Worm (Caenorhabditis elegans) whole organism, mixed stage, embryonic: ENCODE measurements around the gene T23F2.4.
A peak's percentile ranks its signal among the peaks of the same experiment; 100 is the strongest.

Experiments used
- M03D4.4 ChIP-seq: sonication (generic microtip); optimal IDR thresholded peaks from 2 replicates; lab custom pipeline; 2017; ENCODE audit warnings: mild to moderate bottlenecking, missing genetic modification characterization, missing compliant biosample characterization
- blmp-1 ChIP-seq: fragments of 150-350 bp; optimal IDR thresholded peaks from 2 replicates; lab custom pipeline; 2014; ENCODE audit warnings: missing biosample characterization, missing genetic modification characterization
- ceh-39 ChIP-seq: fragments of 150-350 bp; optimal IDR thresholded peaks from 2 replicates; lab custom pipeline; 2014; ENCODE audit warnings: missing biosample characterization, missing genetic modification characterization
- ceh-43 ChIP-seq: fragments of 200-800 bp; sonication (Bioruptor generic); optimal IDR thresholded peaks from 2 replicates; lab custom pipeline; 2018; ENCODE audit warnings: mild to moderate bottlenecking, missing genetic modification characterization, moderate library complexity, missing compliant biosample characterization
- ceh-83 ChIP-seq: fragments of 200-800 bp; sonication (Bioruptor generic); optimal IDR thresholded peaks from 2 replicates; lab custom pipeline; 2018; ENCODE audit warnings: mild to moderate bottlenecking, missing genetic modification characterization, missing compliant biosample characterization
- ces-1 ChIP-seq: fragments of 150-350 bp; optimal IDR thresholded peaks from 2 replicates; lab custom pipeline; 2014; ENCODE audit warnings: missing biosample characterization, missing genetic modification reagents, missing genetic modification characterization
- cnd-1 ChIP-seq: fragments of 200-800 bp; sonication (Bioruptor generic); optimal IDR thresholded peaks from 2 replicates; lab custom pipeline; 2018; ENCODE audit warnings: mild to moderate bottlenecking, missing genetic modification characterization, missing compliant biosample characterization
- drap-1 ChIP-seq: fragments of 200-800 bp; sonication (Bioruptor generic); optimal IDR thresholded peaks from 3 replicates; lab custom pipeline; 2018; ENCODE audit warnings: mild to moderate bottlenecking, missing genetic modification characterization, missing compliant biosample characterization
- elt-3 ChIP-seq: fragments of 150-350 bp; optimal IDR thresholded peaks from 2 replicates; lab custom pipeline; 2014; ENCODE audit warnings: missing biosample characterization, missing genetic modification characterization
- flh-1 ChIP-seq: fragments of 200-800 bp; sonication (Bioruptor generic); optimal IDR thresholded peaks from 2 replicates; lab custom pipeline; 2018; ENCODE audit warnings: mild to moderate bottlenecking, missing genetic modification characterization, moderate library complexity, missing compliant biosample characterization
- ham-2 ChIP-seq: fragments of 200-800 bp; sonication (Bioruptor generic); optimal IDR thresholded peaks from 2 replicates; lab custom pipeline; 2018; ENCODE audit warnings: mild to moderate bottlenecking, missing genetic modification characterization, missing compliant biosample characterization
- lin-13 ChIP-seq: fragments of 150-350 bp; optimal IDR thresholded peaks from 2 replicates; lab custom pipeline; 2014; ENCODE audit warnings: missing biosample characterization, missing genetic modification characterization
- lin-32 ChIP-seq: fragments of 200-800 bp; sonication (Bioruptor generic); optimal IDR thresholded peaks from 2 replicates; lab custom pipeline; 2018; ENCODE audit warnings: mild to moderate bottlenecking, missing genetic modification characterization, missing compliant biosample characterization
- mep-1 ChIP-seq: fragments of 150-350 bp; optimal IDR thresholded peaks from 2 replicates; lab custom pipeline; 2017; ENCODE audit warnings: missing biosample characterization, missing genetic modification reagents, missing genetic modification characterization, inconsistent platforms
- mls-2 ChIP-seq: sonication (generic microtip); optimal IDR thresholded peaks from 2 replicates; lab custom pipeline; 2016; ENCODE audit warnings: mild to moderate bottlenecking, missing genetic modification characterization, moderate library complexity, missing compliant biosample characterization
- nhr-12 ChIP-seq: fragments of 150-350 bp; optimal IDR thresholded peaks from 2 replicates; lab custom pipeline; 2014; ENCODE audit warnings: missing biosample characterization, missing genetic modification characterization
- nhr-2 ChIP-seq: fragments of 150-350 bp; optimal IDR thresholded peaks from 2 replicates; lab custom pipeline; 2014; ENCODE audit warnings: missing biosample characterization, missing genetic modification characterization
- nhr-237 ChIP-seq: fragments of 150-350 bp; optimal IDR thresholded peaks from 2 replicates; lab custom pipeline; 2014; ENCODE audit warnings: missing biosample characterization, missing genetic modification characterization
- nhr-28 ChIP-seq: fragments of 150-350 bp; optimal IDR thresholded peaks from 2 replicates; lab custom pipeline; 2014; ENCODE audit warnings: missing biosample characterization, missing genetic modification characterization
- sem-2 ChIP-seq: fragments of 200-800 bp; sonication (Bioruptor generic); optimal IDR thresholded peaks from 2 replicates; lab custom pipeline; 2018; ENCODE audit warnings: mild to moderate bottlenecking, missing genetic modification characterization, missing compliant biosample characterization
- snpc-4 ChIP-seq: fragments of 150-350 bp; optimal IDR thresholded peaks from 2 replicates; lab custom pipeline; 2014; ENCODE audit warnings: missing biosample characterization, missing genetic modification characterization
- tbx-8 ChIP-seq: fragments of 200-800 bp; sonication (Bioruptor generic); optimal IDR thresholded peaks from 2 replicates; lab custom pipeline; 2018; ENCODE audit warnings: mild to moderate bottlenecking, missing genetic modification characterization, moderate library complexity, missing compliant biosample characterization
- unc-39 ChIP-seq: fragments of 150-350 bp; optimal IDR thresholded peaks from 2 replicates; lab custom pipeline; 2014; ENCODE audit warnings: missing biosample characterization, missing genetic modification characterization
- unc-62 ChIP-seq: fragments of 150-350 bp; optimal IDR thresholded peaks from 2 replicates; lab custom pipeline; 2014; ENCODE audit warnings: missing biosample characterization, missing genetic modification reagents, missing genetic modification characterization
- ztf-11 ChIP-seq: fragments of 150-350 bp; optimal IDR thresholded peaks from 2 replicates; lab custom pipeline; 2014; ENCODE audit warnings: missing biosample characterization, missing genetic modification characterization

T23F2.4 gene

DNA sequence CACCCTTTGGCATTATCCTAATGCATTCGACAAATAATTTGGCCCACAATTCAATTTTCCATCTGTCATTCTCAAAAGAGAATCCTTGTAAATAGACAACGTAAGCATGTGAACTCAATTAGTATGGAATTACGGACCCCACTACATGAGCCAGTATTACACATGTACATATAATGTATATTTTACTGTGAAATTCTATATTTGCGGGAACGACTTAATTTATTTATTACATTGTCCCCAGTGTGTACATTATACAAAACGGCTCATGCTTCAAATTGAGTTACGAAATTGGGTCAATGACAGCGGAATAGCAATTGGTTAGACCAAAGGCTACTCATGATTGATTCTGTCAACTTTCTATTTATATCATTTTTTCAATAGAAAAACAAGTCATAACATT, 4.7 kb upstream of the T23F2.4 start:
- peak; percentile 99 for TF ChIP-seq ces-1 (GFP tag; lab: Kevin White, UChicago)
- no peak for TF ChIP-seq mep-1 (tag; lab: Kevin White, UChicago)
- no peak for TF ChIP-seq ceh-43 (GFP tag; lab: Kevin White, UChicago)
- TF ChIP-seq nhr-237 (tag; lab: Kevin White, UChicago) = no peak
- TF ChIP-seq mls-2 = no peak
- no peak for TF ChIP-seq cnd-1 (tag; lab: Kevin White, UChicago)

DNA sequence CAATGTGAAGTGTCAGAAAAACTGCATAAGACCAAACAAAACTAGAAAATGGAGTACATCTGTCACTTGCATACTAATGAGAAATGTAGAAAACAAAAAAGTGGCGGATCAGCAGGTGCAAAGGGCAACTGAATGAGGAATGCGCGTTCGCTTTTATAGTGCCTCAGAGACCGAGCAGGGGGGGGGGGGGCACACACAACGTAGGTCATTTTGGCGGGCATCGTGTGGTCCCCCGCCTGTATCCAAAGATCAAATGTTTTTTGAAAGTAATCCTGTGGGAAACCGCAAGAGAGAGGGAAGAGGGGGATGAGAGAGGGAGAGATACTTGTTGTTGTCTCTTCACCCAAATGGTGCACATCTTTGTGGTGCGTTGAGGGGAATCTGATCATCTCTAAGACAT, 3.5 kb upstream of the T23F2.4 start:
- peak; percentile 56 for TF ChIP-seq mls-2
- peak; percentile 62 for TF ChIP-seq nhr-2 (tag; lab: Kevin White, UChicago)
- TF ChIP-seq blmp-1 = no peak
- TF ChIP-seq drap-1 = peak; percentile 2
- TF ChIP-seq cnd-1 (tag; lab: Kevin White, UChicago) = peak; percentile 42
- TF ChIP-seq ceh-83 (GFP tag; lab: Kevin White, UChicago) = no peak

DNA sequence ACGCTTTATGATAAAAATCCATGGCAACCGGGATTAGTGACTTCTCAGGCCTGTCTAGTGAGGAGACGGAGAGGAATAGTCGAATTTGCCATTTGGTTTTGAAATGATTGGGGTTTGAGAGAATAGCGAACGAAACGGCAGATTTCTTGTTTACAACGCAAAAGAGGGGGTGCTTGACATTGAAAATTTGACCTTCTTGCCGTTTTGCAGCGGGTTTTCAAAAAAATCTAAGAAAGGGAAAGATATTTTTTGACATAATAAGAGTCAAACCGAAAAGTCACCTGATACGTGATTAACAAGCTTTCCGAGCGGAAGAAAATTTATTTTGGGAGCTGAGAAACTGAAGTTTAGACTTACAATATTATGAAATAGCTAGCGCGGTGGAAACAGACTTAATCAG, 3.0 kb upstream of the T23F2.4 start:
- TF ChIP-seq snpc-4 (tag; lab: Kevin White, UChicago) (no peak), mep-1 (tag; lab: Kevin White, UChicago) (no peak), sem-2 (GFP tag; lab: Kevin White, UChicago) (no peak), elt-3 (no peak), lin-13 (tag; lab: Kevin White, UChicago) (no peak)

DNA sequence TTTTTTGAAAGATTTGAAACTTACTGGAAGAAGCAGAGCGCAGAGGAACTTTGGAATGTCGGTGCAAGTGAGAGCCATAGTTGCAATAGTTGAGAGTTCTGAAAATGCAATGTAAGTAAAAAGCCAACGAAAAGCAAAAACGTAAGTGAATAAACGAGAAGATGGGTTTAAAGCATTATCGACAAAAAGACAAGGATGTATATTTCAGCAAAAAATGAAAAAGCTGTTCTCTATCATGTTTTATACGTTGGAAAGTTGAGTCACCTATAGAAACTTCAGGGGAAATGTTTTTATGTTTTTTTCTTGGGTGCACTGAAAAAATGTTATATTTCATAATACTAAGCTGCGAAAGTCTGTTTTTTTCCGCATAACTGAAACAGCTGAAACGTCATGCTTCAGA, 2.2 kb upstream of the T23F2.4 start, which contains the start of gene T23F2.5:
T23F2.5 (minus strand) TSS at position 101 of the 400 bp plus-strand sequence.
- no peak for TF ChIP-seq ztf-11 (tag; lab: Kevin White, UChicago)

DNA sequence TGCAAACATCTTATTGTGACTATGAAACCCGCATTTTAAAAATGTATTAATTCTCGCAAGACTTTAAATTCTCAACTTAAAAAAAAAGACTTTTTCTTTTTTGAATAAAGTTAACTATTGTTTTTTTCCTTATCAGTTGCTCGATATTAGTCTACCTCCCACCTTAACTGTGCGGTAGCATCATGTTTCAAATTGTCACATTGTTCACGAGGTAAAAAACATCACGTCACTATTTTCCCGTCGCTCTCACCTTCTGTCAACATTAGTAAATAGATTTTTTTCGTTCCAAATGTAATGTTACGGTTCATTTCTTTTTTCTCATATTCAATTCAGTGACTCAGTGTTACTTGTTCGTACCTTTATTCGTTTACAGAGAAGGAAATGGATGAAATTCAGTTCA, 1.5 kb upstream of the T23F2.4 start:
- TF ChIP-seq M03D4.4 = no peak
- no peak for TF ChIP-seq nhr-12 (tag; lab: Kevin White, UChicago)
- no peak for TF ChIP-seq flh-1
- no peak for TF ChIP-seq ham-2 (GFP tag; lab: Kevin White, UChicago)
- TF ChIP-seq, all 35 proteins: peak for 0

DNA sequence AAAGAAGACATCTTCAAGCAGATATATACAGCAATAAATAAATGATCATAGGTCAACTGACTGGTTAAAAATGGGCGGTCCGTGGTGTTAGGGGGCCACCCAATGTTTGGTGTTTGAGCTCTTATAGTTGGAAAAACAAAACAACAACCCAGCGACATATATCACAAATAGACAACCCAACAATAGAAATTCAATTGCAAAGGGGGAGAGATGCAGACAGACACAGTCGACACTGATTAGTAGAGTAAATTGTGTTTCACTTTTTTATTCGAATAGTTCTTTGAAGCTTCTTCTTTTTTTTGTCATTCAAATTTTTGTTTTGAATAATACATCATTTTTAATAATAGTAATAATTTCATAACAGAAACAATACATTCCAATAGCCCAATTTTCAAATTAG, 575 bp upstream of the T23F2.4 start:
- TF ChIP-seq unc-62 (GFP tag; lab: Kevin White, UChicago) = no peak
- peak; percentile 92 for TF ChIP-seq ces-1 (GFP tag; lab: Kevin White, UChicago)

DNA sequence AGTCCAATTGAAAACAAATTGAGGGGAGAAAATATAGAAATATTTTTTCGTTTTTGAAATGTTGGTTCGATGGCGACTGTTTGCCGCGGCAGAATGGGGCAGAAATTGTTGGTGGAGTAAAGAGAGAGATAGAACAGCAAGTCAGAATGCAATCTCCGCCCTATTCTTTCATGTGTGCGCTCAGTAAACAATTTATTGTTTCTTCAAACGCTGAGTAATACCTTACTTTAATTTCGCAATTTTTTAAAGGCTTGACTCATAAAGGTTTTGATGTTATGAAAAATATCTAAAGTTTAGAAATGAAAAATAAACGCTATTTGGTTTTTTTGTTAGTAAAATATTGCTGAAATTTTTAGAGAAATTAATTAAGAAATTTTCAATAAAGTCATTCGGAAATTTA, 538 bp downstream of the T23F2.4 start:
- no peak for TF ChIP-seq lin-32
- TF ChIP-seq ces-1 (GFP tag; lab: Kevin White, UChicago) = peak; percentile 31
- TF ChIP-seq, all 35 proteins: peak for 1

DNA sequence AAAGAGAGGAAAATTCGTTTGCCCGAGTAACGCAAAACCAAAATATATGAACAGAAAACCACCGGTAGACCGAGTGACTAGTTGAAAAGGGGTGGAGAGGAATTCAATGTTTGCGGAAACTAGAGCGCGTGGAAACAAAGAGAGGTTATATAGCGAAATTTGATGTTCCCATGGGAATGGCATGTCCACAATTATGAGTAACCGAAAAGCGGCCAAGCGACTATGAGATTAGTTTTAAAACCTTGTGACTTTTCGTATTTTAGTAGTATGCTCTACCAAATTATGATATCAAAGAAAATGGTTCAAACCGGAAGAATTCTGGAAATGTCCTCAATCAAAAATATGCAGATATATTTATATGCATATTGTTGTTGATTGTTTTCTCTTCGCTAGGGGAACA, 2.2 kb downstream of the T23F2.4 start:
- TF ChIP-seq tbx-8 (no peak), ces-1 (GFP tag; lab: Kevin White, UChicago) (peak; percentile 35), lin-32 (no peak)

DNA sequence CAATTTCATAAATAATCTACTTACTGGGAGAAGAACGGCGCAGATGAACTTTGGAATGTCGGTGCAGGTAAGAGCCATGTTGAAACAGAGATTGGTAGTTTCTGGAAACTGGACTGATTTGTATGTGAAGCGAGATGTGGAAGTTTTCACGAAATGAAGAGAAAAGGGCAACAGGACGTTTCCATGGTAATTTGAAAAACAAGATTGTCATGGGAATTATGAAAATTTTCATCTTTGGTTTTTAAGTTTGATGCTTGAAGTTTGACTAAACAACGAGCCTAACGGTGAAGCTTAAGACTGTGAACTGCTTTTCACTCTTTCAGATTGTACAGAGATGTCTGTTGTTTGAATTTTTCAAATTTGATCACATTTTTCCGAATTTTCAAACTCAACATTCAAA, 2.7 kb downstream of the T23F2.4 start, which contains the start of gene T23F2.3:
T23F2.3 (minus strand) TSS at position 101 of the 400 bp plus-strand sequence.
- TF ChIP-seq ceh-39 (tag; lab: Kevin White, UChicago) (no peak), nhr-28 (tag; lab: Kevin White, UChicago) (no peak), lin-32 (no peak), unc-39 (tag; lab: Kevin White, UChicago) (no peak), ham-2 (GFP tag; lab: Kevin White, UChicago) (no peak), cnd-1 (tag; lab: Kevin White, UChicago) (no peak), ztf-11 (tag; lab: Kevin White, UChicago) (no peak)
